Worm (Caenorhabditis elegans) whole organism, L2 larva: ENCODE results near the gene cah-4.

Source experiments
- C34F6.9 ChIP-seq: fragments of 150-350 bp; optimal IDR thresholded peaks from 2 replicates; lab custom pipeline; 2014; ENCODE audit warnings: missing biosample characterization, missing genetic modification characterization
- F13H6.1 ChIP-seq: sonication (generic microtip); optimal IDR thresholded peaks from 2 replicates; lab custom pipeline; 2016; ENCODE audit warnings: missing genetic modification characterization, missing compliant biosample characterization
- R02D3.7 ChIP-seq: fragments of 150-350 bp; optimal IDR thresholded peaks from 2 replicates; lab custom pipeline; 2014; ENCODE audit warnings: missing biosample characterization, missing genetic modification characterization
- Y55F3AM.14 ChIP-seq: fragments of 200-800 bp; sonication (Bioruptor generic); optimal IDR thresholded peaks from 2 replicates; lab custom pipeline; 2018; ENCODE audit warnings: mild to moderate bottlenecking, missing genetic modification characterization, missing compliant biosample characterization
- ZK546.5 ChIP-seq: sonication (generic microtip); optimal IDR thresholded peaks from 2 replicates; lab custom pipeline; 2017; ENCODE audit warnings: missing biosample characterization, missing genetic modification characterization
- alr-1 ChIP-seq: fragments of 150-350 bp; optimal IDR thresholded peaks from 2 replicates; lab custom pipeline; 2014; ENCODE audit warnings: missing biosample characterization, missing genetic modification characterization
- aly-2 ChIP-seq: fragments of 150-350 bp; optimal IDR thresholded peaks from 2 replicates; lab custom pipeline; 2014; ENCODE audit warnings: missing biosample characterization, missing genetic modification characterization
- ama-1 ChIP-seq: fragments of 150-350 bp; optimal IDR thresholded peaks from 2 replicates; lab custom pipeline; 2018; ENCODE audit warnings: inconsistent platforms
- blmp-1 ChIP-seq: sonication (generic microtip); optimal IDR thresholded peaks from 2 replicates; lab custom pipeline; 2017; ENCODE audit warnings: missing genetic modification characterization, mild to moderate bottlenecking, missing compliant biosample characterization, antibody characterized with exemption, moderate library complexity; ENCODE audit not compliant: insufficient read depth
- ceh-16 ChIP-seq: fragments of 150-350 bp; optimal IDR thresholded peaks from 2 replicates; lab custom pipeline; 2014; ENCODE audit warnings: missing biosample characterization, missing genetic modification characterization
- ceh-82 ChIP-seq: fragments of 150-350 bp; optimal IDR thresholded peaks from 2 replicates; lab custom pipeline; 2014; ENCODE audit warnings: missing biosample characterization, missing genetic modification characterization
- crh-2 ChIP-seq: sonication (generic microtip); optimal IDR thresholded peaks from 2 replicates; lab custom pipeline; 2017; ENCODE audit warnings: missing biosample characterization, missing genetic modification characterization
- dmd-4 ChIP-seq: sonication (generic microtip); optimal IDR thresholded peaks from 2 replicates; lab custom pipeline; 2017; ENCODE audit warnings: missing biosample characterization, missing genetic modification characterization
- egl-27 ChIP-seq: sonication (generic microtip); optimal IDR thresholded peaks from 3 replicates; lab custom pipeline; 2017; ENCODE audit warnings: missing biosample characterization, missing genetic modification reagents, missing genetic modification characterization
- elt-1 ChIP-seq: fragments of 150-350 bp; optimal IDR thresholded peaks from 2 replicates; lab custom pipeline; 2014; ENCODE audit warnings: missing biosample characterization, missing genetic modification characterization
- fos-1 ChIP-seq: fragments of 150-350 bp; optimal IDR thresholded peaks from 2 replicates; lab custom pipeline; 2014; ENCODE audit warnings: missing biosample characterization, missing genetic modification characterization
- gmeb-1 ChIP-seq: fragments of 150-350 bp; optimal IDR thresholded peaks from 2 replicates; lab custom pipeline; 2014; ENCODE audit warnings: missing biosample characterization, missing genetic modification characterization
- lin-11 ChIP-seq: fragments of 150-350 bp; sonication (generic microtip); optimal IDR thresholded peaks from 2 replicates; lab custom pipeline; 2014; ENCODE audit warnings: missing biosample characterization, missing genetic modification characterization, inconsistent platforms, mixed read lengths
- lin-13 ChIP-seq: fragments of 150-350 bp; optimal IDR thresholded peaks from 2 replicates; lab custom pipeline; 2014; ENCODE audit warnings: missing biosample characterization, missing genetic modification reagents, missing genetic modification characterization
- lin-39 ChIP-seq: fragments of 150-350 bp; optimal IDR thresholded peaks from 2 replicates; lab custom pipeline; 2014; ENCODE audit warnings: missing biosample characterization, missing genetic modification reagents, missing genetic modification characterization
- lsy-2 ChIP-seq, 2 experiments: fragments of 150-350 bp in 1 of 2; sonication (generic microtip) in 1 of 2; optimal IDR thresholded peaks; 2 replicates each; lab custom pipeline; 2014 to 2017; ENCODE audit warnings: missing biosample characterization in 2 of 2, missing genetic modification characterization in 2 of 2
- mab-5 ChIP-seq: fragments of 150-350 bp; optimal IDR thresholded peaks from 2 replicates; lab custom pipeline; 2014; ENCODE audit warnings: missing biosample characterization, missing genetic modification characterization
- mbf-1 ChIP-seq: sonication (generic microtip); optimal IDR thresholded peaks from 2 replicates; lab custom pipeline; 2017; ENCODE audit warnings: missing biosample characterization, missing genetic modification characterization
- mdl-1 ChIP-seq, 2 experiments: fragments of 150-350 bp in 1 of 2; sonication (generic microtip) in 1 of 2; optimal IDR thresholded peaks; 2 replicates each; lab custom pipeline; 2017; ENCODE audit warnings: missing biosample characterization in 2 of 2, missing genetic modification characterization in 2 of 2
- nhr-10 ChIP-seq: sonication (generic microtip); optimal IDR thresholded peaks from 2 replicates; lab custom pipeline; 2017; ENCODE audit warnings: missing biosample characterization, missing genetic modification characterization
- nhr-11 ChIP-seq: fragments of 150-350 bp; optimal IDR thresholded peaks from 2 replicates; lab custom pipeline; 2014; ENCODE audit warnings: missing biosample characterization, missing genetic modification characterization
- nhr-12 ChIP-seq: fragments of 150-350 bp; optimal IDR thresholded peaks from 2 replicates; lab custom pipeline; 2014; ENCODE audit warnings: missing biosample characterization, missing genetic modification characterization
- nhr-129 ChIP-seq: fragments of 150-350 bp; optimal IDR thresholded peaks from 2 replicates; lab custom pipeline; 2014; ENCODE audit warnings: missing biosample characterization, missing genetic modification characterization
- nhr-21 ChIP-seq: fragments of 150-350 bp; optimal IDR thresholded peaks from 2 replicates; lab custom pipeline; 2014; ENCODE audit warnings: missing biosample characterization, missing genetic modification characterization
- nhr-23 ChIP-seq: fragments of 150-350 bp; optimal IDR thresholded peaks from 2 replicates; lab custom pipeline; 2014; ENCODE audit warnings: missing biosample characterization, missing genetic modification reagents, missing genetic modification characterization
- nhr-237 ChIP-seq: fragments of 150-350 bp; optimal IDR thresholded peaks from 2 replicates; lab custom pipeline; 2014; ENCODE audit warnings: missing biosample characterization, missing genetic modification characterization
- nhr-25 ChIP-seq: fragments of 150-350 bp; sonication (generic microtip); optimal IDR thresholded peaks from 3 replicates; lab custom pipeline; 2014; ENCODE audit warnings: missing biosample characterization, missing genetic modification characterization
- nhr-6 ChIP-seq: fragments of 150-350 bp; optimal IDR thresholded peaks from 2 replicates; lab custom pipeline; 2014; ENCODE audit warnings: missing biosample characterization, missing genetic modification characterization
- nhr-77 ChIP-seq: fragments of 150-350 bp; optimal IDR thresholded peaks from 2 replicates; lab custom pipeline; 2014; ENCODE audit warnings: missing biosample characterization, missing genetic modification characterization
- peb-1 ChIP-seq: fragments of 150-350 bp; optimal IDR thresholded peaks from 2 replicates; lab custom pipeline; 2014; ENCODE audit warnings: missing biosample characterization, missing genetic modification characterization
- sem-4 ChIP-seq: fragments of 150-350 bp; optimal IDR thresholded peaks from 2 replicates; lab custom pipeline; 2014; ENCODE audit warnings: missing biosample characterization, missing genetic modification reagents, missing genetic modification characterization
- skn-1 ChIP-seq: sonication (generic microtip); optimal IDR thresholded peaks from 2 replicates; lab custom pipeline; 2017; ENCODE audit warnings: missing biosample characterization, missing genetic modification characterization
- sma-3 ChIP-seq: sonication (generic microtip); optimal IDR thresholded peaks from 2 replicates; lab custom pipeline; 2016; ENCODE audit warnings: missing genetic modification reagents, missing genetic modification characterization, missing compliant biosample characterization
- sma-9 ChIP-seq, 2 experiments: fragments of 150-350 bp in 1 of 2; sonication (generic microtip) in 1 of 2; optimal IDR thresholded peaks; 2 replicates each; lab custom pipeline; 2014 to 2016; ENCODE audit warnings: missing genetic modification characterization in 2 of 2, mild to moderate bottlenecking in 1 of 2, missing biosample characterization in 1 of 2, missing compliant biosample characterization in 1 of 2, missing genetic modification reagents in 1 of 2, moderate library complexity in 1 of 2
- snpc-4 ChIP-seq: fragments of 150-350 bp; optimal IDR thresholded peaks from 2 replicates; lab custom pipeline; 2014; ENCODE audit warnings: missing biosample characterization, missing genetic modification characterization
- unc-39 ChIP-seq: fragments of 150-350 bp; optimal IDR thresholded peaks from 2 replicates; lab custom pipeline; 2014; ENCODE audit warnings: missing biosample characterization, missing genetic modification characterization
- unc-55 ChIP-seq: fragments of 150-350 bp; sonication (generic microtip); optimal IDR thresholded peaks from 3 replicates; lab custom pipeline; 2014; ENCODE audit warnings: missing biosample characterization, missing genetic modification reagents, missing genetic modification characterization
- unc-62 ChIP-seq: fragments of 150-350 bp; optimal IDR thresholded peaks from 2 replicates; lab custom pipeline; 2014; ENCODE audit warnings: missing biosample characterization, missing genetic modification reagents, missing genetic modification characterization
- zag-1 ChIP-seq: fragments of 150-350 bp; optimal IDR thresholded peaks from 2 replicates; lab custom pipeline; 2014; ENCODE audit warnings: missing biosample characterization, missing genetic modification characterization
- ztf-1 ChIP-seq: fragments of 200-800 bp; sonication (Bioruptor generic); conservative IDR thresholded peaks from 2 replicates; pipeline ENCODE4 v1.3.6; 2022; ENCODE audit warnings: missing genetic modification characterization, missing compliant biosample characterization
- ztf-11 ChIP-seq: sonication (generic microtip); optimal IDR thresholded peaks from 2 replicates; lab custom pipeline; 2017; ENCODE audit warnings: missing biosample characterization, missing genetic modification characterization
- ztf-4 ChIP-seq: fragments of 150-350 bp; optimal IDR thresholded peaks from 2 replicates; lab custom pipeline; 2014; ENCODE audit warnings: missing biosample characterization, missing genetic modification characterization

The cah-4 gene

ce11 chrX:13541335-13541734 is 1.0 kb upstream of the cah-4 start:
- TF ChIP-seq fos-1 (peak; percentile 30), ama-1 (lab: Kevin White, UChicago) (peak; percentile 96), unc-55 (GFP tag; lab: Kevin White, UChicago) (no peak), nhr-21 (tag; lab: Kevin White, UChicago) (peak; percentile 77), zag-1 (tag; lab: Kevin White, UChicago) (no peak), ztf-4 (no peak), alr-1 (tag; lab: Kevin White, UChicago) (no peak), ceh-16 (tag; lab: Kevin White, UChicago) (no peak), skn-1 (tag; lab: Kevin White, UChicago) (no peak), nhr-237 (no peak), nhr-77 (tag; lab: Kevin White, UChicago) (no peak), ZK546.5 (tag; lab: Kevin White, UChicago) (no peak), aly-2 (tag; lab: Kevin White, UChicago) (no peak), Y55F3AM.14 (GFP tag; lab: Kevin White, UChicago) (no peak), nhr-10 (no peak), elt-1 (tag; lab: Kevin White, UChicago) (no peak), snpc-4 (tag; lab: Kevin White, UChicago) (no peak), R02D3.7 (tag; lab: Kevin White, UChicago) (no peak), lin-11 (tag; lab: Kevin White, UChicago) (no peak), blmp-1 (tag; lab: Kevin White, UChicago) (peak; percentile 19), nhr-25 (peak; percentile 32), peb-1 (tag; lab: Kevin White, UChicago) (no peak), sma-9 (GFP tag; optimal IDR thresholded peaks at IDR 0.05; lab: Kevin White, UChicago) (peak; percentile 87), sma-9 (tag; optimal IDR thresholded peaks at IDR 0.05; lab: Kevin White, UChicago) (no peak), nhr-23 (no peak), lin-39 (no peak), sma-3 (peak; percentile 29), gmeb-1 (tag; lab: Kevin White, UChicago) (no peak), unc-39 (no peak), sem-4 (tag; lab: Kevin White, UChicago) (no peak), nhr-129 (tag; lab: Kevin White, UChicago) (no peak), mdl-1 (tag; optimal IDR thresholded peaks at IDR 0.05; lab: Kevin White, UChicago) (no peak), lsy-2 (tag; optimal IDR thresholded peaks at IDR 0.05; lab: Kevin White, UChicago) (no peak), egl-27 (tag; lab: Kevin White, UChicago) (no peak), dmd-4 (tag; lab: Kevin White, UChicago) (no peak), mab-5 (tag; lab: Kevin White, UChicago) (no peak), F13H6.1 (tag; lab: Kevin White, UChicago) (no peak), unc-62 (GFP tag; lab: Kevin White, UChicago) (no peak), nhr-12 (tag; lab: Kevin White, UChicago) (no peak), nhr-11 (tag; lab: Kevin White, UChicago) (no peak), lin-13 (GFP tag; lab: Kevin White, UChicago) (no peak), mbf-1 (tag; lab: Kevin White, UChicago) (no peak), ztf-11 (no peak), ztf-1 (no peak), C34F6.9 (tag; lab: Kevin White, UChicago) (no peak), nhr-6 (tag; lab: Kevin White, UChicago) (no peak), ceh-82 (tag; lab: Kevin White, UChicago) (no peak), crh-2 (tag; lab: Kevin White, UChicago) (no peak)
